Worm (Caenorhabditis elegans): ENCODE results near the gene nhr-231.

DNA sequence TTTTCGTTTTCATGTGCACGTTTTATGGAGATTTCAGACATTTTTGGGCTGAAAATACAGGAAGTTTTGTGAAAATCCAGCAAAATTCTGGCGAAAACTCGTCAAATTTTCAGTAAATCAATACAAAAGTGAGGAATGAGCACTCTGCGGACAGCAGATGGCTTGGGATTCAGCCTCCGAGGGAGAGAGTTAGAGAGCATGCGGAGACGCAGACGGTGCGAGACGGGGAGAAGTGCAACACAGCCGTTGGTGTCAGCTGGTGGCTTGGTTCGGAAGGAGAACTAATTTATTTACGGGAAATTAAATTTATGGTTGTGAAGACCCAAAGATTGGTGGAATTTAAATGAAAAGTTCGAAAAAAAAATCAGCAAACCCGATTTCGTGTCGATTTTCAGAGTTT, 17.9 kb downstream of the nhr-231 start, which contains the start of gene C54E10.6:
- TF ChIP-seq snpc-4 (tag; optimal IDR thresholded peaks at IDR 0.05) (no peak), skn-1 (tag; optimal IDR thresholded peaks at IDR 0.05) (no peak), ZK546.5 (tag; optimal IDR thresholded peaks at IDR 0.05) (no peak), nhr-11 (tag; optimal IDR thresholded peaks at IDR 0.05) (no peak)
